Worm (Caenorhabditis elegans) whole organism, young adult: Measurements from ENCODE around the gene hlh-8.
A peak's percentile ranks its signal among the peaks of the same experiment; 100 is the strongest.

ENCODE experiments used
- C06A6.2 ChIP-seq: fragments of 200-800 bp; sonication (Bioruptor generic); conservative IDR thresholded peaks from 2 replicates; pipeline ENCODE4 v1.3.6; 2022; ENCODE audit warnings: missing genetic modification characterization, missing compliant biosample characterization
- F10E7.11 ChIP-seq: sonication (generic microtip); optimal IDR thresholded peaks from 2 replicates; lab custom pipeline; 2017; ENCODE audit warnings: mild to moderate bottlenecking, missing genetic modification characterization, moderate library complexity, missing compliant biosample characterization
- F33H1.4 ChIP-seq: fragments of 200-800 bp; sonication (Bioruptor generic); IDR thresholded peaks from 2 replicates; pipeline ENCODE4 v1.3.6; 2022; ENCODE audit warnings: missing genetic modification reagents, missing genetic modification characterization, missing compliant biosample characterization
- F39B2.1 ChIP-seq: fragments of 200-800 bp; sonication (Bioruptor generic); IDR thresholded peaks from 2 replicates; pipeline ENCODE4 v1.3.6; 2022; ENCODE audit warnings: missing genetic modification reagents, missing genetic modification characterization, missing compliant biosample characterization
- F49E8.2 ChIP-seq: sonication (generic microtip); optimal IDR thresholded peaks from 3 replicates; lab custom pipeline; 2017; ENCODE audit warnings: missing genetic modification characterization, mild to moderate bottlenecking, missing compliant biosample characterization, antibody characterized with exemption, moderate library complexity; ENCODE audit not compliant: insufficient read depth
- F52B5.7 ChIP-seq: sonication (generic microtip); optimal IDR thresholded peaks from 2 replicates; lab custom pipeline; 2016; ENCODE audit warnings: mild to moderate bottlenecking, missing genetic modification characterization, missing compliant biosample characterization
- F57C9.4 ChIP-seq: sonication (generic microtip); optimal IDR thresholded peaks from 2 replicates; lab custom pipeline; 2017; ENCODE audit warnings: mild to moderate bottlenecking, missing genetic modification characterization, missing compliant biosample characterization
- Y95B8A.8 ChIP-seq: fragments of 200-800 bp; sonication (Bioruptor generic); IDR thresholded peaks from 2 replicates; pipeline ENCODE4 v1.3.6; 2022; ENCODE audit warnings: missing genetic modification reagents, missing genetic modification characterization, missing compliant biosample characterization
- ZK185.1 ChIP-seq: sonication (generic microtip); optimal IDR thresholded peaks from 2 replicates; lab custom pipeline; 2016; ENCODE audit warnings: mild to moderate bottlenecking, missing genetic modification characterization, missing compliant biosample characterization; ENCODE audit not compliant: poor library complexity, severe bottlenecking
- ama-1 ChIP-seq, 3 experiments: fragments of 150-350 bp in 1 of 3; sonication (generic microtip) in 2 of 3; optimal IDR thresholded peaks; 2 replicates each; lab custom pipeline; 2014 to 2018; ENCODE audit warnings: missing biosample characterization in 2 of 3, missing genetic modification characterization in 2 of 3, missing genetic modification reagents in 2 of 3
- aptf-2 ChIP-seq: fragments of 200-800 bp; sonication (Bioruptor generic); conservative IDR thresholded peaks from 2 replicates; pipeline ENCODE4 v1.3.6; 2022; ENCODE audit warnings: missing genetic modification reagents, missing genetic modification characterization, missing compliant biosample characterization
- attf-3 ChIP-seq: fragments of 200-800 bp; sonication (Bioruptor generic); conservative IDR thresholded peaks from 2 replicates; pipeline ENCODE4 v1.3.6; 2022; ENCODE audit warnings: missing genetic modification reagents, missing genetic modification characterization, missing compliant biosample characterization
- attf-5 ChIP-seq: fragments of 200-800 bp; sonication (Bioruptor generic); optimal IDR thresholded peaks from 2 replicates; lab custom pipeline; 2018; ENCODE audit warnings: mild to moderate bottlenecking, missing genetic modification characterization, missing compliant biosample characterization
- bed-1 ChIP-seq: fragments of 200-800 bp; sonication (Bioruptor generic); IDR thresholded peaks from 2 replicates; pipeline ENCODE4 v1.3.6; 2022; ENCODE audit warnings: missing genetic modification reagents, missing genetic modification characterization, missing compliant biosample characterization
- bed-2 ChIP-seq: fragments of 200-800 bp; sonication (Bioruptor generic); IDR thresholded peaks from 2 replicates; pipeline ENCODE4 v1.3.6; 2022; ENCODE audit warnings: missing genetic modification reagents, missing genetic modification characterization, missing compliant biosample characterization
- ccch-3 ChIP-seq: fragments of 200-800 bp; sonication (Bioruptor generic); optimal IDR thresholded peaks from 2 replicates; lab custom pipeline; 2018; ENCODE audit warnings: mild to moderate bottlenecking, missing genetic modification characterization, missing compliant biosample characterization
- cebp-2 ChIP-seq: fragments of 200-800 bp; sonication (Bioruptor generic); IDR thresholded peaks from 2 replicates; pipeline ENCODE4 v1.3.6; 2022; ENCODE audit warnings: missing genetic modification characterization, missing compliant biosample characterization
- ceh-27 ChIP-seq: fragments of 200-800 bp; sonication (Bioruptor generic); optimal IDR thresholded peaks from 2 replicates; lab custom pipeline; 2018; ENCODE audit warnings: mild to moderate bottlenecking, missing genetic modification characterization, moderate library complexity, missing compliant biosample characterization
- ceh-40 ChIP-seq: fragments of 200-800 bp; sonication (Bioruptor generic); IDR thresholded peaks from 2 replicates; pipeline ENCODE4 v1.3.6; 2022; ENCODE audit warnings: missing genetic modification characterization, missing compliant biosample characterization
- ceh-79 ChIP-seq: sonication (generic microtip); optimal IDR thresholded peaks from 2 replicates; lab custom pipeline; 2017; ENCODE audit warnings: mild to moderate bottlenecking, missing genetic modification characterization, missing compliant biosample characterization
- chd-7 ChIP-seq: sonication (generic microtip); optimal IDR thresholded peaks from 2 replicates; lab custom pipeline; 2016; ENCODE audit warnings: mild to moderate bottlenecking, missing genetic modification characterization, moderate library complexity, missing compliant biosample characterization
- fkh-3 ChIP-seq: sonication (generic microtip); optimal IDR thresholded peaks from 2 replicates; lab custom pipeline; 2016; ENCODE audit warnings: mild to moderate bottlenecking, missing genetic modification characterization, missing compliant biosample characterization
- hmg-20 ChIP-seq: fragments of 200-800 bp; sonication (Bioruptor generic); IDR thresholded peaks from 2 replicates; pipeline ENCODE4 v1.3.6; 2022; ENCODE audit warnings: missing genetic modification reagents, missing genetic modification characterization, missing compliant biosample characterization
- lag-1 ChIP-seq: fragments of 200-800 bp; sonication (Bioruptor generic); IDR thresholded peaks from 2 replicates; pipeline ENCODE4 v1.3.6; 2022; ENCODE audit warnings: missing genetic modification reagents, missing genetic modification characterization, missing compliant biosample characterization
- let-526 ChIP-seq: fragments of 200-800 bp; sonication (Bioruptor generic); IDR thresholded peaks from 2 replicates; pipeline ENCODE4 v1.3.6; 2022; ENCODE audit warnings: missing genetic modification reagents, missing genetic modification characterization, missing compliant biosample characterization
- lin-35 ChIP-seq, 3 experiments: fragments of 150-350 bp in 2 of 3; sonication (generic microtip) in 1 of 3; optimal IDR thresholded peaks; 2 replicates each; lab custom pipeline; 2014 to 2018; ENCODE audit warnings: missing biosample characterization in 3 of 3, missing genetic modification characterization in 3 of 3, missing genetic modification reagents in 3 of 3
- lin-40 ChIP-seq: sonication (generic microtip); optimal IDR thresholded peaks from 2 replicates; lab custom pipeline; 2016; ENCODE audit warnings: missing genetic modification characterization, mild to moderate bottlenecking, missing compliant biosample characterization, missing genotype, missing genetic modification reagents
- lin-54 ChIP-seq: fragments of 200-800 bp; sonication (Bioruptor generic); optimal IDR thresholded peaks from 2 replicates; lab custom pipeline; 2018; ENCODE audit warnings: mild to moderate bottlenecking, missing genetic modification characterization, missing compliant biosample characterization
- madf-3 ChIP-seq: fragments of 200-800 bp; sonication (Bioruptor generic); IDR thresholded peaks from 2 replicates; pipeline ENCODE4 v1.3.6; 2022; ENCODE audit warnings: missing genetic modification reagents, missing genetic modification characterization, missing compliant biosample characterization
- madf-6 ChIP-seq: fragments of 200-800 bp; sonication (Bioruptor generic); IDR thresholded peaks from 2 replicates; pipeline ENCODE4 v1.3.6; 2022; ENCODE audit warnings: missing genetic modification reagents, missing genetic modification characterization, missing compliant biosample characterization
- madf-8 ChIP-seq: fragments of 200-800 bp; sonication (Bioruptor generic); conservative IDR thresholded peaks from 2 replicates; pipeline ENCODE4 v1.3.6; 2022; ENCODE audit warnings: missing genetic modification reagents, missing genetic modification characterization, missing compliant biosample characterization
- mel-28 ChIP-seq: sonication (generic microtip); optimal IDR thresholded peaks from 2 replicates; lab custom pipeline; 2016; ENCODE audit warnings: borderline replicate concordance, mild to moderate bottlenecking, missing genetic modification characterization, missing compliant biosample characterization
- mes-4 ChIP-seq: sonication (generic microtip); optimal IDR thresholded peaks from 2 replicates; lab custom pipeline; 2016; ENCODE audit warnings: missing genotype, missing genetic modification characterization, missing compliant biosample characterization
- nfya-1 ChIP-seq: sonication (generic microtip); optimal IDR thresholded peaks from 2 replicates; lab custom pipeline; 2017; ENCODE audit warnings: antibody characterized with exemption, missing compliant biosample characterization, missing genetic modification characterization, borderline replicate concordance; ENCODE audit not compliant: insufficient read depth
- nfya-2 ChIP-seq: fragments of 200-800 bp; sonication (Bioruptor generic); IDR thresholded peaks from 2 replicates; pipeline ENCODE4 v1.3.6; 2022; ENCODE audit warnings: missing genetic modification reagents, missing genetic modification characterization, missing compliant biosample characterization
- nfyb-1 ChIP-seq: fragments of 200-800 bp; sonication (Bioruptor generic); IDR thresholded peaks from 2 replicates; pipeline ENCODE4 v1.3.6; 2022; ENCODE audit warnings: missing genetic modification reagents, missing genetic modification characterization, missing compliant biosample characterization
- nhr-120 ChIP-seq: fragments of 200-800 bp; sonication (Bioruptor generic); IDR thresholded peaks from 2 replicates; pipeline ENCODE4 v1.3.6; 2022; ENCODE audit warnings: missing genetic modification characterization, missing compliant biosample characterization
- nhr-27 ChIP-seq: fragments of 200-800 bp; sonication (Bioruptor generic); optimal IDR thresholded peaks from 2 replicates; lab custom pipeline; 2018; ENCODE audit warnings: mild to moderate bottlenecking, missing genetic modification characterization, moderate library complexity, missing compliant biosample characterization
- pbrm-1 ChIP-seq: fragments of 200-800 bp; sonication (Bioruptor generic); IDR thresholded peaks from 2 replicates; pipeline ENCODE4 v1.3.6; 2022; ENCODE audit warnings: missing genetic modification reagents, missing genetic modification characterization, missing compliant biosample characterization
- rcor-1 ChIP-seq: fragments of 200-800 bp; sonication (Bioruptor generic); IDR thresholded peaks from 2 replicates; pipeline ENCODE4 v1.3.6; 2022; ENCODE audit warnings: missing genetic modification reagents, missing genetic modification characterization, missing compliant biosample characterization
- rec-8 ChIP-seq, 2 experiments: sonication (generic microtip); optimal IDR thresholded peaks; 2 replicates each; lab custom pipeline; 2016; ENCODE audit warnings: mild to moderate bottlenecking in 2 of 2, missing genetic modification characterization in 2 of 2, missing genetic modification reagents in 2 of 2, missing genotype in 2 of 2, missing biosample characterization in 1 of 2, missing compliant biosample characterization in 1 of 2, moderate library complexity in 1 of 2
- repo-1 ChIP-seq: sonication (generic microtip); optimal IDR thresholded peaks from 2 replicates; lab custom pipeline; 2017; ENCODE audit warnings: mild to moderate bottlenecking, missing genetic modification characterization, missing compliant biosample characterization
- rpc-1 ChIP-seq, 2 experiments: fragments of 150-350 bp in 1 of 2; sonication (generic microtip) in 1 of 2; optimal IDR thresholded peaks; 2 replicates each; lab custom pipeline; 2014 to 2018; ENCODE audit warnings: missing biosample characterization in 1 of 2, missing genetic modification characterization in 1 of 2, missing genetic modification reagents in 1 of 2, missing genotype in 1 of 2
- sea-2 ChIP-seq: fragments of 200-800 bp; sonication (Bioruptor generic); IDR thresholded peaks from 2 replicates; pipeline ENCODE4 v1.3.6; 2022; ENCODE audit warnings: missing genetic modification characterization, missing compliant biosample characterization
- unc-62 ChIP-seq: fragments of 150-350 bp; optimal IDR thresholded peaks from 2 replicates; lab custom pipeline; 2014; ENCODE audit warnings: missing biosample characterization, missing genetic modification reagents, missing genetic modification characterization
- zfh-2 ChIP-seq: fragments of 200-800 bp; sonication (Bioruptor generic); conservative IDR thresholded peaks from 2 replicates; pipeline ENCODE4 v1.3.6; 2022; ENCODE audit warnings: missing genetic modification reagents, missing genetic modification characterization, missing compliant biosample characterization
- zim-3 ChIP-seq: sonication (generic microtip); optimal IDR thresholded peaks from 2 replicates; lab custom pipeline; 2017; ENCODE audit warnings: mild to moderate bottlenecking, missing genetic modification characterization, moderate library complexity, missing compliant biosample characterization
- ztf-28 ChIP-seq: fragments of 200-800 bp; sonication (Bioruptor generic); IDR thresholded peaks from 2 replicates; pipeline ENCODE4 v1.3.6; 2022; ENCODE audit warnings: missing genetic modification reagents, missing genetic modification characterization, missing compliant biosample characterization

hlh-8 gene

ce11 chrX:8155969-8156368 lies 39.7 kb downstream of the hlh-8 start (continued):
- TF ChIP-seq madf-3 (0 out of 2 replicates have a peak, but pooled peaks have one; percentile 39), zim-3 (tag; lab: Kevin White, UChicago) (no peak), F33H1.4 (GFP tag; lab: Robert Waterston, UW) (no peak), nfya-2 (GFP tag; lab: Robert Waterston, UW) (no peak), ama-1 (optimal IDR thresholded peaks at IDR 0.05; lab: Kevin White, UChicago) (no peak), ama-1 (GFP tag; optimal IDR thresholded peaks at IDR 0.05; lab: Kevin White, UChicago) (peak in 1 of 2 experiments; percentile 56), bed-1 (no peak), aptf-2 (no peak), cebp-2 (0 out of 2 replicates have a peak, but pooled peaks have one; percentile 63), attf-3 (no peak), fkh-3 (tag; lab: Kevin White, UChicago) (no peak), ceh-27 (GFP tag; lab: Kevin White, UChicago) (peak; percentile 11), F52B5.7 (no peak), F49E8.2 (tag; lab: Kevin White, UChicago) (no peak), rpc-1 (optimal IDR thresholded peaks at IDR 0.05; lab: Kevin White, UChicago) (peak; percentile 21), rpc-1 (tag; optimal IDR thresholded peaks at IDR 0.05; lab: Kevin White, UChicago) (peak; percentile 31), let-526 (GFP tag; lab: Robert Waterston, UW) (peak; percentile 60; the same call in 1 of the 2 replicates), hmg-20 (0 out of 2 replicates have a peak, but pooled peaks have one; percentile 44), lag-1 (GFP tag; lab: Robert Waterston, UW) (no peak), rcor-1 (GFP tag; lab: Robert Waterston, UW) (no peak), F57C9.4 (tag; lab: Kevin White, UChicago) (no peak), nfyb-1 (GFP tag; lab: Robert Waterston, UW) (peak; percentile 65), C06A6.2 (no peak), attf-5 (GFP tag; lab: Kevin White, UChicago) (no peak), mes-4 (tag; lab: Kevin White, UChicago) (no peak), mel-28 (tag; lab: Kevin White, UChicago) (no peak), madf-6 (GFP tag; lab: Robert Waterston, UW) (no peak), F10E7.11 (no peak), bed-2 (no peak), ceh-40 (GFP tag; lab: Robert Waterston, UW) (peak; percentile 66; the same call in 1 of the 2 replicates), rec-8 (tag; optimal IDR thresholded peaks at IDR 0.05; lab: Kevin White, UChicago) (no peak), zfh-2 (peak; percentile 36; the same call in 1 of the 2 replicates), pbrm-1 (GFP tag; lab: Robert Waterston, UW) (peak; percentile 7; the same call in 1 of the 2 replicates), ZK185.1 (tag; lab: Kevin White, UChicago) (no peak), unc-62 (no peak), nhr-27 (tag; lab: Kevin White, UChicago) (no peak), ccch-3 (no peak), repo-1 (tag; lab: Kevin White, UChicago) (peak; percentile 6), nfya-1 (no peak), lin-35 (GFP tag; optimal IDR thresholded peaks at IDR 0.05; lab: Kevin White, UChicago) (peak in 1 of 3 experiments; percentile 35), sea-2 (GFP tag; lab: Robert Waterston, UW) (no peak), lin-54 (no peak), ztf-28 (GFP tag; lab: Robert Waterston, UW) (0 out of 2 replicates have a peak, but pooled peaks have one; percentile 66), ceh-79 (tag; lab: Kevin White, UChicago) (no peak), nhr-120 (no peak), chd-7 (tag; lab: Kevin White, UChicago) (no peak), madf-8 (no peak), Y95B8A.8 (no peak), F39B2.1 (GFP tag; lab: Robert Waterston, UW) (no peak), lin-40 (tag; lab: Kevin White, UChicago) (no peak)
